Worm (Caenorhabditis elegans) whole organism, young adult: ENCODE results near the gene C52D10.3.
"Not testable (repeated sequence)": the region's sequence is repeated elsewhere in the genome, so short reads cannot be mapped to it uniquely, and the experiment has no call there.

Experiments
- B0336.3 ChIP-seq: fragments of 200-800 bp; sonication (Bioruptor generic); IDR thresholded peaks from 2 replicates; pipeline ENCODE4 v1.3.6; 2022; ENCODE audit warnings: missing genetic modification characterization, missing compliant biosample characterization
- D2030.7 ChIP-seq: fragments of 200-800 bp; sonication (Bioruptor generic); IDR thresholded peaks from 2 replicates; pipeline ENCODE4 v1.3.6; 2022; ENCODE audit warnings: missing genetic modification reagents, missing genetic modification characterization, missing compliant biosample characterization
- K11D2.4 ChIP-seq: fragments of 200-800 bp; sonication (Bioruptor generic); IDR thresholded peaks from 2 replicates; pipeline ENCODE4 v1.3.6; 2022; ENCODE audit warnings: missing genetic modification reagents, missing genetic modification characterization, missing compliant biosample characterization
- Y53F4B.3 ChIP-seq: fragments of 200-800 bp; sonication (Bioruptor generic); IDR thresholded peaks from 2 replicates; pipeline ENCODE4 v1.3.6; 2022; ENCODE audit warnings: missing genetic modification reagents, missing genetic modification characterization, missing compliant biosample characterization
- ama-1 ChIP-seq, 3 experiments: fragments of 150-350 bp in 1 of 3; sonication (generic microtip) in 2 of 3; optimal IDR thresholded peaks; 2 replicates each; lab custom pipeline; 2014 to 2018; ENCODE audit warnings: missing biosample characterization in 2 of 3, missing genetic modification characterization in 2 of 3, missing genetic modification reagents in 2 of 3
- atf-7 ChIP-seq: sonication (generic microtip); optimal IDR thresholded peaks from 2 replicates; lab custom pipeline; 2017; ENCODE audit warnings: mild to moderate bottlenecking, missing genetic modification characterization, missing compliant biosample characterization
- athp-1 ChIP-seq: sonication (generic microtip); optimal IDR thresholded peaks from 2 replicates; lab custom pipeline; 2017; ENCODE audit warnings: mild to moderate bottlenecking, missing genetic modification characterization, missing compliant biosample characterization
- attf-3 ChIP-seq: fragments of 200-800 bp; sonication (Bioruptor generic); conservative IDR thresholded peaks from 2 replicates; pipeline ENCODE4 v1.3.6; 2022; ENCODE audit warnings: missing genetic modification reagents, missing genetic modification characterization, missing compliant biosample characterization
- bed-2 ChIP-seq: fragments of 200-800 bp; sonication (Bioruptor generic); IDR thresholded peaks from 2 replicates; pipeline ENCODE4 v1.3.6; 2022; ENCODE audit warnings: missing genetic modification reagents, missing genetic modification characterization, missing compliant biosample characterization
- ceh-40 ChIP-seq: fragments of 200-800 bp; sonication (Bioruptor generic); IDR thresholded peaks from 2 replicates; pipeline ENCODE4 v1.3.6; 2022; ENCODE audit warnings: missing genetic modification characterization, missing compliant biosample characterization
- ceh-91 ChIP-seq: fragments of 200-800 bp; sonication (Bioruptor generic); IDR thresholded peaks from 2 replicates; pipeline ENCODE4 v1.3.6; 2022; ENCODE audit warnings: missing genetic modification reagents, missing genetic modification characterization, missing compliant biosample characterization
- die-1 ChIP-seq: sonication (generic microtip); optimal IDR thresholded peaks from 2 replicates; lab custom pipeline; 2016; ENCODE audit warnings: missing genotype, mild to moderate bottlenecking, missing genetic modification characterization, missing compliant biosample characterization
- ekl-4 ChIP-seq: fragments of 200-800 bp; sonication (Bioruptor generic); IDR thresholded peaks from 2 replicates; pipeline ENCODE4 v1.3.6; 2022; ENCODE audit warnings: missing genetic modification reagents, missing genetic modification characterization, missing compliant biosample characterization
- ets-4 ChIP-seq: fragments of 200-800 bp; sonication (Bioruptor generic); optimal IDR thresholded peaks from 2 replicates; lab custom pipeline; 2018; ENCODE audit warnings: mild to moderate bottlenecking, missing genetic modification characterization, missing compliant biosample characterization
- him-1 ChIP-seq: sonication (generic microtip); optimal IDR thresholded peaks from 2 replicates; lab custom pipeline; 2016; ENCODE audit warnings: missing genotype, missing genetic modification reagents, missing genetic modification characterization, missing compliant biosample characterization
- hmg-20 ChIP-seq: fragments of 200-800 bp; sonication (Bioruptor generic); IDR thresholded peaks from 2 replicates; pipeline ENCODE4 v1.3.6; 2022; ENCODE audit warnings: missing genetic modification reagents, missing genetic modification characterization, missing compliant biosample characterization
- hsf-1 ChIP-seq: fragments of 200-800 bp; sonication (Bioruptor generic); IDR thresholded peaks from 2 replicates; pipeline ENCODE4 v1.3.6; 2022; ENCODE audit warnings: missing genetic modification reagents, missing genetic modification characterization, missing compliant biosample characterization
- lag-1 ChIP-seq: fragments of 200-800 bp; sonication (Bioruptor generic); IDR thresholded peaks from 2 replicates; pipeline ENCODE4 v1.3.6; 2022; ENCODE audit warnings: missing genetic modification reagents, missing genetic modification characterization, missing compliant biosample characterization
- let-526 ChIP-seq: fragments of 200-800 bp; sonication (Bioruptor generic); IDR thresholded peaks from 2 replicates; pipeline ENCODE4 v1.3.6; 2022; ENCODE audit warnings: missing genetic modification reagents, missing genetic modification characterization, missing compliant biosample characterization
- lsl-1 ChIP-seq: fragments of 200-800 bp; sonication (Bioruptor generic); optimal IDR thresholded peaks from 2 replicates; lab custom pipeline; 2018; ENCODE audit warnings: mild to moderate bottlenecking, missing genetic modification characterization, moderate library complexity, missing compliant biosample characterization
- madf-3 ChIP-seq: fragments of 200-800 bp; sonication (Bioruptor generic); IDR thresholded peaks from 2 replicates; pipeline ENCODE4 v1.3.6; 2022; ENCODE audit warnings: missing genetic modification reagents, missing genetic modification characterization, missing compliant biosample characterization
- nfya-1 ChIP-seq: sonication (generic microtip); optimal IDR thresholded peaks from 2 replicates; lab custom pipeline; 2017; ENCODE audit warnings: antibody characterized with exemption, missing compliant biosample characterization, missing genetic modification characterization, borderline replicate concordance; ENCODE audit not compliant: insufficient read depth
- nhr-179 ChIP-seq: sonication (generic microtip); optimal IDR thresholded peaks from 2 replicates; lab custom pipeline; 2016; ENCODE audit warnings: mild to moderate bottlenecking, missing genetic modification characterization, missing compliant biosample characterization
- nhr-27 ChIP-seq: fragments of 200-800 bp; sonication (Bioruptor generic); optimal IDR thresholded peaks from 2 replicates; lab custom pipeline; 2018; ENCODE audit warnings: mild to moderate bottlenecking, missing genetic modification characterization, moderate library complexity, missing compliant biosample characterization
- pha-4 ChIP-seq: fragments of 150-350 bp; sonication (generic microtip); optimal IDR thresholded peaks from 2 replicates; lab custom pipeline; 2014; ENCODE audit warnings: missing biosample characterization, missing genetic modification reagents, missing genetic modification characterization
- rpc-1 ChIP-seq, 2 experiments: fragments of 150-350 bp in 1 of 2; sonication (generic microtip) in 1 of 2; optimal IDR thresholded peaks; 2 replicates each; lab custom pipeline; 2014 to 2018; ENCODE audit warnings: missing biosample characterization in 1 of 2, missing genetic modification characterization in 1 of 2, missing genetic modification reagents in 1 of 2, missing genotype in 1 of 2
- sdz-38 ChIP-seq: sonication (generic microtip); optimal IDR thresholded peaks from 2 replicates; lab custom pipeline; 2016; ENCODE audit warnings: missing genotype, missing genetic modification characterization, missing compliant biosample characterization
- snpc-1.3 ChIP-seq: sonication (generic microtip); optimal IDR thresholded peaks from 2 replicates; lab custom pipeline; 2017; ENCODE audit warnings: missing genetic modification characterization, mild to moderate bottlenecking, missing compliant biosample characterization, antibody characterized with exemption, moderate library complexity, missing genotype, missing genetic modification reagents; ENCODE audit not compliant: insufficient read depth
- snpc-4 ChIP-seq, 5 experiments: fragments of 150-350 bp in 1 of 5; sonication (generic microtip) in 4 of 5; optimal IDR thresholded peaks; 2 replicates each; lab custom pipeline; 2014 to 2018; ENCODE audit warnings: missing genetic modification characterization in 5 of 5, missing biosample characterization in 3 of 5, antibody characterized with exemption in 2 of 5, mild to moderate bottlenecking in 2 of 5, missing compliant biosample characterization in 2 of 5, missing genotype in 2 of 5, moderate library complexity in 2 of 5, missing genetic modification reagents in 1 of 5
- zfh-2 ChIP-seq: fragments of 200-800 bp; sonication (Bioruptor generic); conservative IDR thresholded peaks from 2 replicates; pipeline ENCODE4 v1.3.6; 2022; ENCODE audit warnings: missing genetic modification reagents, missing genetic modification characterization, missing compliant biosample characterization

Gene C52D10.3

ce11 chrIV:17153002-17153401 lies 23.3 kb upstream of the C52D10.3 start:
- TF ChIP-seq pha-4 (tag; lab: Kevin White, UChicago) = no peak
- TF ChIP-seq hmg-20 (GFP tag; lab: Robert Waterston, UW) = no peak
- TF ChIP-seq sdz-38 = no peak
- no peak for TF ChIP-seq atf-7
- no peak for TF ChIP-seq attf-3 (GFP tag; lab: Robert Waterston, UW)
- TF ChIP-seq nfya-1 (tag; lab: Kevin White, UChicago) = no peak
- TF ChIP-seq B0336.3 = no peak
- no peak for TF ChIP-seq him-1 (tag; lab: Kevin White, UChicago)
- TF ChIP-seq let-526 (GFP tag; lab: Robert Waterston, UW) = no peak
- no peak for TF ChIP-seq ama-1 (optimal IDR thresholded peaks at IDR 0.05; lab: Kevin White, UChicago)
- no peak for TF ChIP-seq ama-1 (GFP tag; optimal IDR thresholded peaks at IDR 0.05; lab: Kevin White, UChicago)
- no peak for TF ChIP-seq zfh-2
- no peak for TF ChIP-seq K11D2.4 (GFP tag; lab: Robert Waterston, UW)
- no peak for TF ChIP-seq nhr-27 (tag; lab: Kevin White, UChicago)
- TF ChIP-seq snpc-1.3 = no peak
- TF ChIP-seq lsl-1 (GFP tag; lab: Kevin White, UChicago) = no peak

DNA sequence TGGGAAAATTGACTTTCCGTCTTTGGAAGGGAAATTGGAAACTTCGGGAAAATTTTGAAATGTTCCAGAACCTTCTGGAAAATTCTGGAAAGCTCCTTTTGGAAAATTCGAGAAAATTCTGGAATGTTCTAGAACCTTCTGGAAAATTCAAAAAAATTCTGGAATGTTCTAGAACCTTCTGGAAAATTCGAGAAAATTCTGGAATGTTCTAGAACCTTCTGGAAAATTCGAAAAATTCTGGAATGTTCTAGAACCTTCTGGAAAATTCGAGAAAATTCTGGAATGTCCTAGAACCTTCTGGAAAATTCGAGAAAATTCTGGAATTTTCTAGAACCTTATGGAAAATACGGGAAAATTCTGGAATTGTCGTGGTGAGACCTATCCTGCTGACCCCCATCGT lies 20.7 kb upstream of the C52D10.3 start:
- 0 out of 2 replicates have a peak, but pooled peaks have one; percentile 20 for TF ChIP-seq Y53F4B.3 (GFP tag; lab: Robert Waterston, UW)
- TF ChIP-seq ekl-4 (GFP tag; lab: Robert Waterston, UW) = peak; percentile 66
- peak; percentile 11 for TF ChIP-seq rpc-1 (optimal IDR thresholded peaks at IDR 0.05; lab: Kevin White, UChicago)
- TF ChIP-seq rpc-1 (tag; optimal IDR thresholded peaks at IDR 0.05; lab: Kevin White, UChicago); snpc-4 (GFP tag; optimal IDR thresholded peaks at IDR 0.05; lab: Kevin White, UChicago): not testable (repeated sequence)
- TF ChIP-seq hsf-1 (GFP tag; lab: Robert Waterston, UW) = peak; percentile 98
- 0 out of 2 replicates have a peak, but pooled peaks have one; percentile 15 for TF ChIP-seq D2030.7 (GFP tag; lab: Robert Waterston, UW)
- peak in 1 of 4 experiments; percentile 3 for TF ChIP-seq snpc-4 (tag; optimal IDR thresholded peaks at IDR 0.05; lab: Kevin White, UChicago)

DNA sequence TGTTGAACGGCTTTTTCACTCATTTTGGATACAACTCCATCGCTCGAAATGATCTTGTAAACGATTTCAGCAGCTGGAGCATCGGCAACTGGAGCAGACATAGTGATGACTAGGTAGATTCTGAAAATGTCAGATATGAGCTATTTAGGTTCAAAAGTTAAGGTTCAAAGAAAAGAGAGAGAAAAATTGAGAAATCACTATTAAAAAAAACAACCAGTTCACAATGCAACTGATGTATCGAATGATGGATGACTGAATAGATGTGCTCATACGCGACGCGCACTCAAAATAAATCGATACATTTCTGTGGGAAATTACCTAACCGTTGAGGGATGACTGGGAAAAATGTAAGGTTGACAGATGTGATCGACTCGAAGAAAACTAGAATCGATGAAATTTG lies 13.8 kb upstream of the C52D10.3 start, which contains the start of gene skr-13:
skr-13 (minus strand) TSS at position 101 of the 400 bp plus-strand sequence.
- TF ChIP-seq athp-1 (tag; lab: Kevin White, UChicago) (no peak), nhr-179 (tag; lab: Kevin White, UChicago) (no peak), die-1 (tag; lab: Kevin White, UChicago) (no peak)

ce11 chrIV:17163273-17163672 lies 13.0 kb upstream of the C52D10.3 start, which contains the start of gene skr-9:
TSS of gene skr-9 (plus strand) at chrIV:17163573.
- TF ChIP-seq ceh-40 (GFP tag; lab: Robert Waterston, UW); ceh-91; ets-4: not testable (repeated sequence)

ce11 chrIV:17165734-17166133 lies 10.5 kb upstream of the C52D10.3 start, which contains the start of gene skr-8:
TSS of gene skr-8 (minus strand) at chrIV:17165834.
- not testable (repeated sequence) for TF ChIP-seq bed-2 (GFP tag; lab: Robert Waterston, UW); lag-1 (GFP tag; lab: Robert Waterston, UW); madf-3
